Worm (Caenorhabditis elegans) whole organism, young adult: ENCODE data around the gene T14G10.8.

Experiments
- B0261.1 ChIP-seq: sonication (generic microtip); optimal IDR thresholded peaks from 2 replicates; lab custom pipeline; 2016; ENCODE audit warnings: mild to moderate bottlenecking, missing genetic modification characterization, moderate library complexity, missing compliant biosample characterization
- C06A6.2 ChIP-seq: fragments of 200-800 bp; sonication (Bioruptor generic); conservative IDR thresholded peaks from 2 replicates; pipeline ENCODE4 v1.3.6; 2022; ENCODE audit warnings: missing genetic modification characterization, missing compliant biosample characterization
- F23B12.7 ChIP-seq: sonication (generic microtip); optimal IDR thresholded peaks from 2 replicates; lab custom pipeline; 2017; ENCODE audit warnings: missing genetic modification characterization, mild to moderate bottlenecking, missing compliant biosample characterization, antibody characterized with exemption, moderate library complexity; ENCODE audit not compliant: insufficient read depth
- F37B4.10 ChIP-seq: fragments of 200-800 bp; sonication (Bioruptor generic); IDR thresholded peaks from 2 replicates; pipeline ENCODE4 v1.3.6; 2022; ENCODE audit warnings: missing genetic modification characterization, missing compliant biosample characterization
- F52B5.7 ChIP-seq: sonication (generic microtip); optimal IDR thresholded peaks from 2 replicates; lab custom pipeline; 2016; ENCODE audit warnings: mild to moderate bottlenecking, missing genetic modification characterization, missing compliant biosample characterization
- F57A8.1 ChIP-seq: fragments of 200-800 bp; sonication (Bioruptor generic); optimal IDR thresholded peaks from 2 replicates; lab custom pipeline; 2018; ENCODE audit warnings: mild to moderate bottlenecking, missing genetic modification characterization, moderate library complexity, missing compliant biosample characterization
- T26A5.8 ChIP-seq: sonication (generic microtip); optimal IDR thresholded peaks from 2 replicates; lab custom pipeline; 2016; ENCODE audit warnings: missing genetic modification characterization, missing compliant biosample characterization
- Y53G8AR.9 ChIP-seq: fragments of 200-800 bp; sonication (Bioruptor generic); conservative IDR thresholded peaks from 2 replicates; pipeline ENCODE4 v1.3.6; 2022; ENCODE audit warnings: missing genetic modification reagents, missing genetic modification characterization, missing compliant biosample characterization
- Y56A3A.18 ChIP-seq: fragments of 200-800 bp; sonication (Bioruptor generic); IDR thresholded peaks from 2 replicates; pipeline ENCODE4 v1.3.6; 2022; ENCODE audit warnings: missing genetic modification reagents, missing genetic modification characterization, missing compliant biosample characterization
- ZK185.1 ChIP-seq: sonication (generic microtip); optimal IDR thresholded peaks from 2 replicates; lab custom pipeline; 2016; ENCODE audit warnings: mild to moderate bottlenecking, missing genetic modification characterization, missing compliant biosample characterization; ENCODE audit not compliant: poor library complexity, severe bottlenecking
- attf-3 ChIP-seq: fragments of 200-800 bp; sonication (Bioruptor generic); conservative IDR thresholded peaks from 2 replicates; pipeline ENCODE4 v1.3.6; 2022; ENCODE audit warnings: missing genetic modification reagents, missing genetic modification characterization, missing compliant biosample characterization
- attf-6 ChIP-seq: fragments of 200-800 bp; sonication (Bioruptor generic); IDR thresholded peaks from 2 replicates; pipeline ENCODE4 v1.3.6; 2022; ENCODE audit warnings: missing genetic modification reagents, missing genetic modification characterization, missing compliant biosample characterization
- bed-1 ChIP-seq: fragments of 200-800 bp; sonication (Bioruptor generic); IDR thresholded peaks from 2 replicates; pipeline ENCODE4 v1.3.6; 2022; ENCODE audit warnings: missing genetic modification reagents, missing genetic modification characterization, missing compliant biosample characterization
- ccch-3 ChIP-seq: fragments of 200-800 bp; sonication (Bioruptor generic); optimal IDR thresholded peaks from 2 replicates; lab custom pipeline; 2018; ENCODE audit warnings: mild to moderate bottlenecking, missing genetic modification characterization, missing compliant biosample characterization
- cebp-2 ChIP-seq: fragments of 200-800 bp; sonication (Bioruptor generic); IDR thresholded peaks from 2 replicates; pipeline ENCODE4 v1.3.6; 2022; ENCODE audit warnings: missing genetic modification characterization, missing compliant biosample characterization
- ceh-40 ChIP-seq: fragments of 200-800 bp; sonication (Bioruptor generic); IDR thresholded peaks from 2 replicates; pipeline ENCODE4 v1.3.6; 2022; ENCODE audit warnings: missing genetic modification characterization, missing compliant biosample characterization
- chd-7 ChIP-seq: sonication (generic microtip); optimal IDR thresholded peaks from 2 replicates; lab custom pipeline; 2016; ENCODE audit warnings: mild to moderate bottlenecking, missing genetic modification characterization, moderate library complexity, missing compliant biosample characterization
- dox-1 ChIP-seq: fragments of 200-800 bp; sonication (Bioruptor generic); IDR thresholded peaks from 2 replicates; pipeline ENCODE4 v1.3.6; 2022; ENCODE audit warnings: missing genetic modification reagents, missing genetic modification characterization, missing compliant biosample characterization
- dpff-1 ChIP-seq: sonication (generic microtip); optimal IDR thresholded peaks from 2 replicates; lab custom pipeline; 2017; ENCODE audit warnings: mild to moderate bottlenecking, missing genetic modification characterization, missing compliant biosample characterization
- dpl-1 ChIP-seq: fragments of 150-350 bp; optimal IDR thresholded peaks from 2 replicates; lab custom pipeline; 2014; ENCODE audit warnings: missing biosample characterization, missing genetic modification reagents, missing genetic modification characterization
- egrh-3 ChIP-seq: fragments of 200-800 bp; sonication (Bioruptor generic); IDR thresholded peaks from 2 replicates; pipeline ENCODE4 v1.3.6; 2022; ENCODE audit warnings: missing genetic modification reagents, missing genetic modification characterization, missing compliant biosample characterization
- hmg-1.2 ChIP-seq: fragments of 200-800 bp; sonication (Bioruptor generic); IDR thresholded peaks from 2 replicates; pipeline ENCODE4 v1.3.6; 2022; ENCODE audit warnings: missing genetic modification reagents, missing genetic modification characterization, missing compliant biosample characterization
- lag-1 ChIP-seq: fragments of 200-800 bp; sonication (Bioruptor generic); IDR thresholded peaks from 2 replicates; pipeline ENCODE4 v1.3.6; 2022; ENCODE audit warnings: missing genetic modification reagents, missing genetic modification characterization, missing compliant biosample characterization
- lsl-1 ChIP-seq: fragments of 200-800 bp; sonication (Bioruptor generic); optimal IDR thresholded peaks from 2 replicates; lab custom pipeline; 2018; ENCODE audit warnings: mild to moderate bottlenecking, missing genetic modification characterization, moderate library complexity, missing compliant biosample characterization
- lsy-27 ChIP-seq: sonication (generic microtip); optimal IDR thresholded peaks from 2 replicates; lab custom pipeline; 2017; ENCODE audit warnings: missing genetic modification characterization, mild to moderate bottlenecking, missing compliant biosample characterization, antibody characterized with exemption, missing genotype, borderline replicate concordance; ENCODE audit not compliant: insufficient read depth
- madf-10 ChIP-seq: sonication (generic microtip); optimal IDR thresholded peaks from 2 replicates; lab custom pipeline; 2016; ENCODE audit warnings: mild to moderate bottlenecking, missing genetic modification characterization, missing compliant biosample characterization
- madf-3 ChIP-seq: fragments of 200-800 bp; sonication (Bioruptor generic); IDR thresholded peaks from 2 replicates; pipeline ENCODE4 v1.3.6; 2022; ENCODE audit warnings: missing genetic modification reagents, missing genetic modification characterization, missing compliant biosample characterization
- madf-6 ChIP-seq: fragments of 200-800 bp; sonication (Bioruptor generic); IDR thresholded peaks from 2 replicates; pipeline ENCODE4 v1.3.6; 2022; ENCODE audit warnings: missing genetic modification reagents, missing genetic modification characterization, missing compliant biosample characterization
- mcd-1 ChIP-seq: fragments of 200-800 bp; sonication (Bioruptor generic); IDR thresholded peaks from 2 replicates; pipeline ENCODE4 v1.3.6; 2022; ENCODE audit warnings: missing genetic modification reagents, missing genetic modification characterization, missing compliant biosample characterization
- mxl-1 ChIP-seq: sonication (generic microtip); optimal IDR thresholded peaks from 2 replicates; lab custom pipeline; 2016; ENCODE audit warnings: missing genetic modification characterization, missing compliant biosample characterization
- nfya-1 ChIP-seq: sonication (generic microtip); optimal IDR thresholded peaks from 2 replicates; lab custom pipeline; 2017; ENCODE audit warnings: antibody characterized with exemption, missing compliant biosample characterization, missing genetic modification characterization, borderline replicate concordance; ENCODE audit not compliant: insufficient read depth
- nfya-2 ChIP-seq: fragments of 200-800 bp; sonication (Bioruptor generic); IDR thresholded peaks from 2 replicates; pipeline ENCODE4 v1.3.6; 2022; ENCODE audit warnings: missing genetic modification reagents, missing genetic modification characterization, missing compliant biosample characterization
- nhr-80 ChIP-seq: sonication (generic microtip); optimal IDR thresholded peaks from 2 replicates; lab custom pipeline; 2016; ENCODE audit warnings: missing genetic modification characterization, missing compliant biosample characterization
- rcor-1 ChIP-seq: fragments of 200-800 bp; sonication (Bioruptor generic); IDR thresholded peaks from 2 replicates; pipeline ENCODE4 v1.3.6; 2022; ENCODE audit warnings: missing genetic modification reagents, missing genetic modification characterization, missing compliant biosample characterization
- rec-8 ChIP-seq, 2 experiments: sonication (generic microtip); optimal IDR thresholded peaks; 2 replicates each; lab custom pipeline; 2016; ENCODE audit warnings: mild to moderate bottlenecking in 2 of 2, missing genetic modification characterization in 2 of 2, missing genetic modification reagents in 2 of 2, missing genotype in 2 of 2, missing biosample characterization in 1 of 2, missing compliant biosample characterization in 1 of 2, moderate library complexity in 1 of 2
- sdz-38 ChIP-seq: sonication (generic microtip); optimal IDR thresholded peaks from 2 replicates; lab custom pipeline; 2016; ENCODE audit warnings: missing genotype, missing genetic modification characterization, missing compliant biosample characterization
- snpc-1.3 ChIP-seq: sonication (generic microtip); optimal IDR thresholded peaks from 2 replicates; lab custom pipeline; 2017; ENCODE audit warnings: missing genetic modification characterization, mild to moderate bottlenecking, missing compliant biosample characterization, antibody characterized with exemption, moderate library complexity, missing genotype, missing genetic modification reagents; ENCODE audit not compliant: insufficient read depth
- snpc-3.4 ChIP-seq: sonication (generic microtip); optimal IDR thresholded peaks from 2 replicates; lab custom pipeline; 2017; ENCODE audit warnings: missing genetic modification characterization, mild to moderate bottlenecking, missing compliant biosample characterization, antibody characterized with exemption, moderate library complexity, missing genotype, missing genetic modification reagents
- snpc-4 ChIP-seq, 5 experiments: fragments of 150-350 bp in 1 of 5; sonication (generic microtip) in 4 of 5; optimal IDR thresholded peaks; 2 replicates each; lab custom pipeline; 2014 to 2018; ENCODE audit warnings: missing genetic modification characterization in 5 of 5, missing biosample characterization in 3 of 5, antibody characterized with exemption in 2 of 5, mild to moderate bottlenecking in 2 of 5, missing compliant biosample characterization in 2 of 5, missing genotype in 2 of 5, moderate library complexity in 2 of 5, missing genetic modification reagents in 1 of 5
- somi-1 ChIP-seq: fragments of 200-800 bp; sonication (Bioruptor generic); optimal IDR thresholded peaks from 2 replicates; lab custom pipeline; 2018; ENCODE audit warnings: mild to moderate bottlenecking, missing genetic modification characterization, missing compliant biosample characterization
- sptf-2 ChIP-seq: fragments of 200-800 bp; sonication (Bioruptor generic); optimal IDR thresholded peaks from 2 replicates; lab custom pipeline; 2018; ENCODE audit warnings: mild to moderate bottlenecking, missing genetic modification characterization, missing compliant biosample characterization
- tbp1 ChIP-seq: fragments of 200-800 bp; sonication (Bioruptor generic); optimal IDR thresholded peaks from 2 replicates; lab custom pipeline; 2018; ENCODE audit warnings: mild to moderate bottlenecking, missing genetic modification characterization, missing compliant biosample characterization
- tbx-9 ChIP-seq: sonication (generic microtip); optimal IDR thresholded peaks from 2 replicates; lab custom pipeline; 2016; ENCODE audit warnings: borderline replicate concordance, missing genetic modification characterization, inconsistent platforms, missing compliant biosample characterization
- unc-62 ChIP-seq: fragments of 150-350 bp; optimal IDR thresholded peaks from 2 replicates; lab custom pipeline; 2014; ENCODE audit warnings: missing biosample characterization, missing genetic modification reagents, missing genetic modification characterization
- ztf-25 ChIP-seq: fragments of 200-800 bp; sonication (Bioruptor generic); IDR thresholded peaks from 2 replicates; pipeline ENCODE4 v1.3.6; 2022; ENCODE audit warnings: missing genetic modification reagents, missing genetic modification characterization, missing compliant biosample characterization
- ztf-28 ChIP-seq: fragments of 200-800 bp; sonication (Bioruptor generic); IDR thresholded peaks from 2 replicates; pipeline ENCODE4 v1.3.6; 2022; ENCODE audit warnings: missing genetic modification reagents, missing genetic modification characterization, missing compliant biosample characterization
- ztf-6 ChIP-seq: fragments of 200-800 bp; sonication (Bioruptor generic); IDR thresholded peaks from 2 replicates; pipeline ENCODE4 v1.3.6; 2022; ENCODE audit warnings: missing genetic modification reagents, missing genetic modification characterization, missing compliant biosample characterization

T14G10.8 gene

DNA sequence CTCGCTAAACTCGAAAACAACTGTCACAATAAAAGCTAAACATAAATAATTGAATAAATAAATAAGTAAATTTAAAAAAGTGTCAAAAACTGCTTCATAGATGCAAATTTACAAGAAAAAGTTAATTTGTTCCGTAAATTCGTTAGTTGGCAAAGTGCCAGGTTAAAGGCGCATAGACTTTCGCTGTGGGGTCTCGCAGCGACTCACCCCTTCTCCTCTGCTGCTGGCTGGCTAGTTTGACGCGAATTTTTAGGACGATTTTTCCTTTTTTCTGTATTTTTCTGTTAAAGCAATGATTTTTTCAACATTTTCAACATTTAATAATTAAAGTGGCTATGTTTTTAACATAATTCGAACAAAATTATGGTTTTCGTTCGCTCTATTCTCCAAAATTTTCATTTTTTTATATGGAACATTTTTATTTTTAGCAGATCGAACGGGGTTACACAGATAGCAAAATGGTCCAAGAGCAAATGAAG is 29.5 kb upstream of the T14G10.8 start, which contains the start of gene rack-1:
TSS of gene rack-1 (plus strand) at position 429 of the 479 bp plus-strand sequence.
- no peak for TF ChIP-seq nfya-2 (GFP tag; lab: Robert Waterston, UW)
- TF ChIP-seq rcor-1 (GFP tag; lab: Robert Waterston, UW), result no peak
- TF ChIP-seq attf-3 (GFP tag; lab: Robert Waterston, UW), result no peak
- no peak for TF ChIP-seq dox-1 (GFP tag; lab: Robert Waterston, UW)
- TF ChIP-seq F57A8.1, result no peak
- TF ChIP-seq chd-7 (tag; lab: Kevin White, UChicago), result no peak
- no peak for TF ChIP-seq attf-6
- TF ChIP-seq Y53G8AR.9 (GFP tag; lab: Robert Waterston, UW), result no peak
- TF ChIP-seq madf-3 (GFP tag; lab: Robert Waterston, UW), result no peak
- TF ChIP-seq Y56A3A.18 (GFP tag; lab: Robert Waterston, UW), result no peak
- TF ChIP-seq F52B5.7 (tag; lab: Kevin White, UChicago), result no peak
- TF ChIP-seq hmg-1.2 (GFP tag; lab: Robert Waterston, UW), result peak; percentile 33; the same call in 1 of the 2 replicates
- TF ChIP-seq ztf-6 (GFP tag; lab: Robert Waterston, UW), result no peak
- TF ChIP-seq sdz-38 (tag; lab: Kevin White, UChicago), result no peak
- no peak for TF ChIP-seq ztf-28 (GFP tag; lab: Robert Waterston, UW)
- no peak for TF ChIP-seq nfya-1 (tag; lab: Kevin White, UChicago)
- TF ChIP-seq rec-8 (tag; optimal IDR thresholded peaks at IDR 0.05; lab: Kevin White, UChicago), result no peak
- peak; percentile 47; the same call in 1 of the 2 replicates for TF ChIP-seq mcd-1
- TF ChIP-seq lsy-27 (tag; lab: Kevin White, UChicago), result no peak
- peak; percentile 14 for TF ChIP-seq nhr-80
- TF ChIP-seq tbp1 (GFP tag; lab: Kevin White, UChicago), result peak; percentile 28
- TF ChIP-seq madf-6 (GFP tag; lab: Robert Waterston, UW), result peak; percentile 58
- TF ChIP-seq mxl-1, result no peak
- no peak for TF ChIP-seq lag-1 (GFP tag; lab: Robert Waterston, UW)
- no peak for TF ChIP-seq cebp-2 (GFP tag; lab: Robert Waterston, UW)
- TF ChIP-seq bed-1 (GFP tag; lab: Robert Waterston, UW), result no peak
- TF ChIP-seq dpff-1 (tag; lab: Kevin White, UChicago), result no peak
- peak; percentile 46; the same call in 1 of the 2 replicates for TF ChIP-seq egrh-3
- peak; percentile 63 for TF ChIP-seq snpc-3.4 (tag; lab: Kevin White, UChicago)
- no peak for TF ChIP-seq madf-10 (tag; lab: Kevin White, UChicago)
- TF ChIP-seq B0261.1, result no peak
- no peak for TF ChIP-seq C06A6.2 (GFP tag; lab: Robert Waterston, UW)
- peak; percentile 54 for TF ChIP-seq snpc-4 (GFP tag; optimal IDR thresholded peaks at IDR 0.05; lab: Kevin White, UChicago)
- TF ChIP-seq snpc-4 (tag; optimal IDR thresholded peaks at IDR 0.05; lab: Kevin White, UChicago), result peak in 2 of 4 experiments; percentile 4 to 30
- no peak for TF ChIP-seq ztf-25 (GFP tag; lab: Robert Waterston, UW)
- no peak for TF ChIP-seq ZK185.1 (tag; lab: Kevin White, UChicago)
- TF ChIP-seq ccch-3 (GFP tag; lab: Kevin White, UChicago), result no peak
- TF ChIP-seq sptf-2, result no peak
- TF ChIP-seq T26A5.8, result no peak
- no peak for TF ChIP-seq snpc-1.3 (tag; lab: Kevin White, UChicago)
- peak; percentile 81 for TF ChIP-seq F23B12.7 (tag; lab: Kevin White, UChicago)
- no peak for TF ChIP-seq somi-1 (GFP tag; lab: Kevin White, UChicago)
- TF ChIP-seq F37B4.10 (GFP tag; lab: Robert Waterston, UW), result no peak
- TF ChIP-seq tbx-9 (tag; lab: Kevin White, UChicago), result no peak
- TF ChIP-seq lsl-1 (GFP tag; lab: Kevin White, UChicago), result peak; percentile 15
- no peak for TF ChIP-seq ceh-40 (GFP tag; lab: Robert Waterston, UW)
- TF ChIP-seq unc-62, result no peak
- TF ChIP-seq dpl-1 (GFP tag; lab: Kevin White, UChicago), result no peak
